Fruit fly (Drosophila melanogaster) whole organism, embryonic: ENCODE results near the gene CG31495.

Source experiments
- ATbp ChIP-seq: fragments of 200-800 bp; sonication (Bioruptor generic); optimal IDR thresholded peaks from 2 replicates; lab custom pipeline; 2017; ENCODE audit warnings: missing biosample characterization, mild to moderate bottlenecking, missing genetic modification characterization, missing genetic modification reagents
- B-H1 ChIP-seq: fragments of 200-800 bp; sonication (Bioruptor generic); IDR thresholded peaks from 3 replicates; pipeline ENCODE4 v1.3.6; 2022; ENCODE audit warnings: missing biosample characterization, missing genetic modification characterization
- CG10267 ChIP-seq: fragments of 200-800 bp; sonication (Bioruptor generic); optimal IDR thresholded peaks from 2 replicates; lab custom pipeline; 2018; ENCODE audit warnings: missing biosample characterization, mild to moderate bottlenecking, missing genetic modification characterization, moderate library complexity
- CG10543 ChIP-seq: fragments of 200-800 bp; sonication (Bioruptor generic); optimal IDR thresholded peaks from 3 replicates; lab custom pipeline; 2017; ENCODE audit warnings: missing biosample characterization, mild to moderate bottlenecking, missing genetic modification characterization, moderate library complexity
- CG13123 ChIP-seq: fragments of 200-800 bp; sonication (Bioruptor generic); optimal IDR thresholded peaks from 2 replicates; lab custom pipeline; 2016; ENCODE audit warnings: missing biosample characterization, missing genetic modification characterization
- CG13296 ChIP-seq: fragments of 200-800 bp; sonication (Bioruptor generic); optimal IDR thresholded peaks from 3 replicates; lab custom pipeline; 2018; ENCODE audit warnings: missing biosample characterization, mild to moderate bottlenecking, missing genetic modification characterization
- CG14710 ChIP-seq: fragments of 200-800 bp; sonication (Bioruptor generic); optimal IDR thresholded peaks from 3 replicates; lab custom pipeline; 2019; ENCODE audit warnings: missing biosample characterization, mild to moderate bottlenecking, missing genetic modification characterization, moderate library complexity
- CG15696 ChIP-seq: fragments of 200-800 bp; sonication (Bioruptor generic); optimal IDR thresholded peaks from 2 replicates; lab custom pipeline; 2019; ENCODE audit warnings: missing biosample characterization, mild to moderate bottlenecking, missing genetic modification characterization, moderate library complexity
- CG1647 ChIP-seq: fragments of 200-800 bp; sonication (Bioruptor generic); optimal IDR thresholded peaks from 3 replicates; lab custom pipeline; 2016; ENCODE audit warnings: missing biosample characterization, missing genetic modification characterization
- CG17186 ChIP-seq: fragments of 200-800 bp; sonication (Bioruptor generic); optimal IDR thresholded peaks from 3 replicates; lab custom pipeline; 2017; ENCODE audit warnings: missing biosample characterization, missing genetic modification reagents, missing genetic modification characterization
- CG17328 ChIP-seq: fragments of 200-800 bp; sonication (Bioruptor generic); IDR thresholded peaks from 2 replicates; pipeline ENCODE4 v1.3.6; 2022; ENCODE audit warnings: missing biosample characterization, missing genetic modification characterization
- CG18619 ChIP-seq: fragments of 200-800 bp; sonication (Bioruptor generic); optimal IDR thresholded peaks from 3 replicates; lab custom pipeline; 2017; ENCODE audit warnings: missing biosample characterization, mild to moderate bottlenecking, missing genetic modification characterization
- CG2199 ChIP-seq: fragments of 200-800 bp; sonication (Bioruptor generic); IDR thresholded peaks from 3 replicates; pipeline ENCODE4 v1.3.6; 2022; ENCODE audit warnings: missing biosample characterization, missing genetic modification characterization
- CG2678 ChIP-seq: fragments of 200-800 bp; sonication (Bioruptor generic); optimal IDR thresholded peaks from 3 replicates; lab custom pipeline; 2019; ENCODE audit warnings: missing biosample characterization, mild to moderate bottlenecking, missing genetic modification characterization, moderate library complexity
- CG4617 ChIP-seq: fragments of 200-800 bp; sonication (Bioruptor generic); optimal IDR thresholded peaks from 3 replicates; lab custom pipeline; 2016; ENCODE audit warnings: missing biosample characterization, missing genetic modification characterization, borderline replicate concordance
- CG6272 ChIP-seq: fragments of 200-800 bp; sonication (Bioruptor generic); IDR thresholded peaks from 2 replicates; pipeline ENCODE4 v1.3.6; 2022; ENCODE audit warnings: missing biosample characterization, missing genetic modification characterization
- CG7357 ChIP-seq: fragments of 200-800 bp; sonication (Bioruptor generic); IDR thresholded peaks from 3 replicates; pipeline ENCODE4 v1.3.6; 2022; ENCODE audit warnings: missing biosample characterization, missing genetic modification characterization
- CG7928 ChIP-seq: fragments of 200-800 bp; sonication (Bioruptor generic); optimal IDR thresholded peaks from 2 replicates; lab custom pipeline; 2017; ENCODE audit warnings: missing biosample characterization, mild to moderate bottlenecking, missing genetic modification characterization
- Chrac-16 ChIP-seq: fragments of 200-800 bp; sonication (Bioruptor generic); optimal IDR thresholded peaks from 3 replicates; lab custom pipeline; 2016; ENCODE audit warnings: missing biosample characterization, missing genetic modification characterization
- Dbx ChIP-seq: fragments of 200-800 bp; sonication (Bioruptor generic); IDR thresholded peaks from 3 replicates; pipeline ENCODE4 v1.3.6; 2022; ENCODE audit warnings: missing biosample characterization, missing genetic modification characterization
- Deaf1 ChIP-seq: fragments of 200-800 bp; optimal IDR thresholded peaks from 3 replicates; lab custom pipeline; 2019; ENCODE audit warnings: missing biosample characterization, mild to moderate bottlenecking, missing genetic modification characterization, moderate library complexity
- Dfd ChIP-seq, 2 experiments: fragments of >200 bp; optimal IDR thresholded peaks; 2 replicates each; lab custom pipeline; 2017; ENCODE audit warnings: missing biosample characterization in 2 of 2, missing genetic modification characterization in 2 of 2
- Fer1 ChIP-seq: fragments of 200-800 bp; sonication (Bioruptor generic); optimal IDR thresholded peaks from 2 replicates; lab custom pipeline; 2017; ENCODE audit warnings: missing biosample characterization, mild to moderate bottlenecking, missing genetic modification characterization
- Fer2 ChIP-seq: fragments of 200-800 bp; sonication (Bioruptor generic); optimal IDR thresholded peaks from 2 replicates; lab custom pipeline; 2018; ENCODE audit warnings: missing biosample characterization, mild to moderate bottlenecking, missing genetic modification characterization, moderate library complexity
- Myb ChIP-seq: fragments of 200-800 bp; sonication (Bioruptor generic); optimal IDR thresholded peaks from 2 replicates; lab custom pipeline; 2016; ENCODE audit warnings: missing biosample characterization, missing genetic modification characterization
- Nf-YA ChIP-seq: fragments of 200-800 bp; sonication (Bioruptor generic); IDR thresholded peaks from 2 replicates; pipeline ENCODE4 v1.3.6; 2022; ENCODE audit warnings: missing biosample characterization, missing genetic modification characterization
- Nf-YB ChIP-seq: fragments of 200-800 bp; sonication (Bioruptor generic); optimal IDR thresholded peaks from 3 replicates; lab custom pipeline; 2019; ENCODE audit warnings: missing biosample characterization, mild to moderate bottlenecking, missing genetic modification characterization, moderate library complexity
- Scr ChIP-seq: fragments of 200-800 bp; sonication (Bioruptor generic); IDR thresholded peaks from 2 replicates; pipeline ENCODE4 v1.3.6; 2022; ENCODE audit warnings: missing biosample characterization, missing genetic modification characterization; ENCODE audit not compliant: partially characterized antibody
- Stat92E ChIP-seq, 3 experiments: fragments of >200 bp in 2 of 3; fragments of 200-800 bp in 1 of 3; sonication (Bioruptor generic) in 1 of 3; optimal IDR thresholded peaks; 2 replicates each; lab custom pipeline; 2017 to 2019; ENCODE audit warnings: missing biosample characterization in 3 of 3, missing genetic modification characterization in 3 of 3, mild to moderate bottlenecking in 1 of 3, moderate library complexity in 1 of 3
- Tbp ChIP-seq: fragments of >200 bp; optimal IDR thresholded peaks from 2 replicates; lab custom pipeline; 2018; ENCODE audit warnings: missing biosample characterization, missing genetic modification characterization
- ato ChIP-seq: fragments of 200-800 bp; sonication (Bioruptor generic); IDR thresholded peaks from 2 replicates; pipeline ENCODE4 v1.3.6; 2022; ENCODE audit warnings: missing biosample characterization, missing genetic modification characterization; ENCODE audit not compliant: partially characterized antibody
- btn ChIP-seq: fragments of 200-800 bp; sonication (Bioruptor generic); optimal IDR thresholded peaks from 2 replicates; lab custom pipeline; 2016; ENCODE audit warnings: missing biosample characterization, missing genetic modification characterization
- cg ChIP-seq: fragments of 200-800 bp; sonication (Bioruptor generic); optimal IDR thresholded peaks from 3 replicates; lab custom pipeline; 2019; ENCODE audit warnings: missing biosample characterization, mild to moderate bottlenecking, missing genetic modification characterization, moderate library complexity
- chn ChIP-seq: fragments of 200-800 bp; sonication (Bioruptor generic); optimal IDR thresholded peaks from 2 replicates; lab custom pipeline; 2016; ENCODE audit warnings: missing biosample characterization, missing genetic modification characterization
- crc ChIP-seq: fragments of 200-800 bp; sonication (Bioruptor generic); optimal IDR thresholded peaks from 2 replicates; lab custom pipeline; 2016; ENCODE audit warnings: missing biosample characterization, missing genetic modification characterization
- ewg ChIP-seq: fragments of 200-800 bp; sonication (Bioruptor generic); optimal IDR thresholded peaks from 3 replicates; lab custom pipeline; 2017; ENCODE audit warnings: mild to moderate bottlenecking, missing biosample characterization, missing genetic modification reagents, missing genetic modification characterization
- ind ChIP-seq: fragments of 200-800 bp; sonication (Bioruptor generic); optimal IDR thresholded peaks from 3 replicates; lab custom pipeline; 2016; ENCODE audit warnings: missing biosample characterization, missing genetic modification characterization
- klu ChIP-seq: fragments of 200-800 bp; sonication (Bioruptor generic); IDR thresholded peaks from 2 replicates; pipeline ENCODE4 v1.3.6; 2022; ENCODE audit warnings: missing biosample characterization, missing genetic modification characterization
- lab ChIP-seq: fragments of 200-800 bp; sonication (Bioruptor generic); optimal IDR thresholded peaks from 3 replicates; lab custom pipeline; 2017; ENCODE audit warnings: missing biosample characterization, missing genetic modification characterization, mild to moderate bottlenecking, moderate library complexity, missing genetic modification reagents
- nau ChIP-seq: fragments of 200-800 bp; sonication (Bioruptor generic); optimal IDR thresholded peaks from 3 replicates; lab custom pipeline; 2017; ENCODE audit warnings: missing biosample characterization, mild to moderate bottlenecking, missing genetic modification characterization, missing genetic modification reagents
- oc ChIP-seq: fragments of 200-800 bp; sonication (Bioruptor generic); optimal IDR thresholded peaks from 2 replicates; lab custom pipeline; 2018; ENCODE audit warnings: missing biosample characterization, mild to moderate bottlenecking, missing genetic modification characterization, moderate library complexity
- seq ChIP-seq: fragments of 200-800 bp; sonication (Bioruptor generic); IDR thresholded peaks from 2 replicates; pipeline ENCODE4 v1.3.6; 2022; ENCODE audit warnings: missing biosample characterization, missing genetic modification characterization
- slou ChIP-seq: fragments of 200-800 bp; sonication (Bioruptor generic); optimal IDR thresholded peaks from 3 replicates; lab custom pipeline; 2016; ENCODE audit warnings: missing biosample characterization, missing genetic modification characterization
- slp2 ChIP-seq: fragments of 200-800 bp; sonication (Bioruptor generic); optimal IDR thresholded peaks from 2 replicates; lab custom pipeline; 2016; ENCODE audit warnings: missing biosample characterization, missing genetic modification characterization
- tgo ChIP-seq: fragments of 200-800 bp; sonication (Bioruptor generic); IDR thresholded peaks from 3 replicates; pipeline ENCODE4 v1.3.6; 2022; ENCODE audit warnings: missing biosample characterization, missing genetic modification characterization
- tll ChIP-seq, 2 experiments: fragments of 200-800 bp in 1 of 2; fragments of >200 bp in 1 of 2; sonication (Bioruptor generic) in 1 of 2; optimal IDR thresholded peaks; 2 replicates each; lab custom pipeline; 2017 to 2019; ENCODE audit warnings: missing biosample characterization in 2 of 2, missing genetic modification characterization in 2 of 2, mild to moderate bottlenecking in 1 of 2, moderate library complexity in 1 of 2
- ttk ChIP-seq: fragments of 200-800 bp; sonication (Bioruptor generic); IDR thresholded peaks from 2 replicates; pipeline ENCODE4 v2.1.2; 2022; ENCODE audit warnings: missing biosample characterization, missing genetic modification characterization
- tx ChIP-seq: fragments of 200-800 bp; sonication (Bioruptor generic); optimal IDR thresholded peaks from 2 replicates; lab custom pipeline; 2016; ENCODE audit warnings: missing biosample characterization, missing genetic modification characterization
- unpg ChIP-seq: fragments of 200-800 bp; sonication (Bioruptor generic); optimal IDR thresholded peaks from 3 replicates; lab custom pipeline; 2018; ENCODE audit warnings: missing biosample characterization, mild to moderate bottlenecking, missing genetic modification characterization, moderate library complexity

The CG31495 gene

dm6 chr3R:13793105-13793978 is 46.4 kb downstream of the CG31495 start (continued):
- TF ChIP-seq CG13123 (GFP tag; lab: Kevin White, UChicago), result no peak
- no peak for TF ChIP-seq lab (GFP tag; lab: Kevin White, UChicago)
- no peak for TF ChIP-seq CG7357
- TF ChIP-seq cg (GFP tag; lab: Kevin White, UChicago), result peak; percentile 21
- peak; percentile 53; the same call in 1 of the 2 replicates for TF ChIP-seq CG17328
- TF ChIP-seq ind, result no peak
- TF ChIP-seq chn (GFP tag; lab: Kevin White, UChicago), result no peak
- TF ChIP-seq CG4617 (GFP tag; lab: Kevin White, UChicago), result no peak
- TF ChIP-seq CG1647 (GFP tag; lab: Kevin White, UChicago), result no peak
- TF ChIP-seq Dbx, result no peak
- TF ChIP-seq Tbp (GFP tag; lab: Kevin White, UChicago), result no peak
- no peak for TF ChIP-seq Chrac-16 (GFP tag; lab: Kevin White, UChicago)
- TF ChIP-seq Nf-YB (GFP tag; lab: Kevin White, UChicago), result no peak
- no peak for TF ChIP-seq Dfd (GFP tag; optimal IDR thresholded peaks at IDR 0.05; lab: Kevin White, UChicago)
- no peak for TF ChIP-seq Myb (GFP tag; lab: Kevin White, UChicago)
- peak; percentile 52; the same call in 1 of the 2 replicates for TF ChIP-seq ttk (GFP tag; lab: Robert Waterston, UW)
- TF ChIP-seq Fer1 (GFP tag; lab: Kevin White, UChicago), result no peak
- no peak for TF ChIP-seq CG7928 (GFP tag; lab: Kevin White, UChicago)
- no peak for TF ChIP-seq CG10267 (tag; lab: Kevin White, UChicago)
- no peak for TF ChIP-seq CG10543 (GFP tag; lab: Kevin White, UChicago)
- TF ChIP-seq CG14710, result peak; percentile 15
- TF ChIP-seq Nf-YA (GFP tag; lab: Robert Waterston, UW), result no peak
- TF ChIP-seq slou (GFP tag; lab: Kevin White, UChicago), result no peak
- no peak for TF ChIP-seq CG13296 (GFP tag; lab: Kevin White, UChicago)
- no peak for TF ChIP-seq crc (GFP tag; lab: Kevin White, UChicago)
- TF ChIP-seq btn (GFP tag; lab: Kevin White, UChicago), result no peak
- TF ChIP-seq ewg (GFP tag; lab: Kevin White, UChicago), result peak; percentile 17
- TF ChIP-seq seq (GFP tag; lab: Robert Waterston, UW), result no peak
- peak; percentile 37 for TF ChIP-seq tgo
- no peak for TF ChIP-seq klu (GFP tag; lab: Robert Waterston, UW)
- TF ChIP-seq CG18619 (GFP tag; lab: Kevin White, UChicago), result no peak
- no peak for TF ChIP-seq slp2 (GFP tag; lab: Kevin White, UChicago)
- TF ChIP-seq Deaf1, result no peak
- TF ChIP-seq tll (GFP tag; optimal IDR thresholded peaks at IDR 0.05; lab: Kevin White, UChicago), result no peak
- no peak for TF ChIP-seq Fer2 (tag; lab: Kevin White, UChicago)
- peak; percentile 38 for TF ChIP-seq ATbp (GFP tag; lab: Kevin White, UChicago)
- TF ChIP-seq tx, result no peak
- TF ChIP-seq CG2678 (tag; lab: Kevin White, UChicago), result peak; percentile 57
- peak; percentile 35 for TF ChIP-seq oc
- TF ChIP-seq Stat92E (GFP tag; optimal IDR thresholded peaks at IDR 0.05; lab: Kevin White, UChicago), result no peak
- TF ChIP-seq Scr, result no peak
- no peak for TF ChIP-seq CG17186 (GFP tag; lab: Kevin White, UChicago)
- TF ChIP-seq ato, result no peak
- no peak for TF ChIP-seq CG2199
- TF ChIP-seq CG6272 (GFP tag; lab: Robert Waterston, UW), result no peak
- TF ChIP-seq B-H1 (GFP tag; lab: Robert Waterston, UW), result no peak; the same call in 2 of the 3 replicates
- TF ChIP-seq nau (GFP tag; lab: Kevin White, UChicago), result no peak
- peak; percentile 67 for TF ChIP-seq unpg (GFP tag; lab: Kevin White, UChicago)
- TF ChIP-seq CG15696 (tag; lab: Kevin White, UChicago), result no peak
